Worm (Caenorhabditis elegans) whole organism, L1 larva: ENCODE measurements around the gene srw-137.
"Not testable (repeated sequence)": the region's sequence is repeated elsewhere in the genome, so short reads cannot be mapped to it uniquely, and the experiment has no call there.

Experiments
- F16B12.6 ChIP-seq: fragments of 150-350 bp; optimal IDR thresholded peaks from 2 replicates; lab custom pipeline; 2014; ENCODE audit warnings: missing biosample characterization, missing genetic modification characterization
- alr-1 ChIP-seq: fragments of 200-800 bp; sonication (Bioruptor generic); optimal IDR thresholded peaks from 2 replicates; lab custom pipeline; 2018; ENCODE audit warnings: borderline replicate concordance, mild to moderate bottlenecking, missing genetic modification characterization, missing compliant biosample characterization
- aly-2 ChIP-seq: fragments of 150-350 bp; optimal IDR thresholded peaks from 2 replicates; lab custom pipeline; 2014; ENCODE audit warnings: missing biosample characterization, missing genetic modification characterization
- blmp-1 ChIP-seq: fragments of 150-350 bp; optimal IDR thresholded peaks from 2 replicates; lab custom pipeline; 2014; ENCODE audit warnings: missing biosample characterization, missing genetic modification characterization
- ceh-8 ChIP-seq: fragments of 200-800 bp; sonication (Bioruptor generic); optimal IDR thresholded peaks from 2 replicates; lab custom pipeline; 2018; ENCODE audit warnings: mild to moderate bottlenecking, missing genetic modification characterization, moderate library complexity, missing compliant biosample characterization
- ces-1 ChIP-seq: fragments of 150-350 bp; optimal IDR thresholded peaks from 2 replicates; lab custom pipeline; 2014; ENCODE audit warnings: missing biosample characterization, missing genetic modification reagents, missing genetic modification characterization
- dpl-1 ChIP-seq, 3 experiments: fragments of 150-350 bp in 2 of 3; sonication (generic microtip) in 1 of 3; optimal IDR thresholded peaks; 2 replicates each; lab custom pipeline; 2014 to 2017; ENCODE audit warnings: missing biosample characterization in 3 of 3, missing genetic modification characterization in 3 of 3, missing genetic modification reagents in 3 of 3
- dsc-1 ChIP-seq: sonication (generic microtip); optimal IDR thresholded peaks from 2 replicates; lab custom pipeline; 2016; ENCODE audit warnings: mild to moderate bottlenecking, missing genetic modification characterization, missing compliant biosample characterization
- egl-27 ChIP-seq, 2 experiments: fragments of 150-350 bp in 1 of 2; sonication (generic microtip); optimal IDR thresholded peaks; 3 replicates each; lab custom pipeline; 2017 to 2018; ENCODE audit warnings: missing biosample characterization in 2 of 2, missing genetic modification characterization in 2 of 2, missing genetic modification reagents in 2 of 2
- elt-2 ChIP-seq: sonication (generic microtip); optimal IDR thresholded peaks from 2 replicates; lab custom pipeline; 2016; ENCODE audit warnings: missing genetic modification characterization, mild to moderate bottlenecking, inconsistent platforms, missing compliant biosample characterization, missing genetic modification reagents
- fkh-8 ChIP-seq: sonication (generic microtip); optimal IDR thresholded peaks from 2 replicates; lab custom pipeline; 2016; ENCODE audit warnings: mild to moderate bottlenecking, missing genetic modification characterization, missing compliant biosample characterization
- fos-1 ChIP-seq: fragments of 150-350 bp; optimal IDR thresholded peaks from 2 replicates; lab custom pipeline; 2014; ENCODE audit warnings: missing biosample characterization, missing genetic modification characterization
- irx-1 ChIP-seq: sonication (generic microtip); optimal IDR thresholded peaks from 2 replicates; lab custom pipeline; 2016; ENCODE audit warnings: missing genetic modification characterization, missing compliant biosample characterization
- lin-14 ChIP-seq: fragments of 200-800 bp; sonication (Bioruptor generic); optimal IDR thresholded peaks from 2 replicates; lab custom pipeline; 2018; ENCODE audit warnings: mild to moderate bottlenecking, missing genetic modification characterization, moderate library complexity, missing compliant biosample characterization
- lin-15B ChIP-seq: fragments of 150-350 bp; sonication (generic microtip); optimal IDR thresholded peaks from 3 replicates; lab custom pipeline; 2014; ENCODE audit warnings: missing biosample characterization, missing genetic modification characterization
- lin-35 ChIP-seq, 2 experiments: fragments of 150-350 bp; optimal IDR thresholded peaks; 2 replicates each; lab custom pipeline; 2014; ENCODE audit warnings: missing biosample characterization in 2 of 2, missing genetic modification characterization in 2 of 2, missing genetic modification reagents in 2 of 2
- lin-39 ChIP-seq: fragments of 150-350 bp; optimal IDR thresholded peaks from 2 replicates; lab custom pipeline; 2014; ENCODE audit warnings: missing biosample characterization, missing genetic modification reagents, missing genetic modification characterization
- mab-9 ChIP-seq: fragments of 200-800 bp; sonication (Bioruptor generic); IDR thresholded peaks from 2 replicates; pipeline ENCODE4 v1.3.6; 2022; ENCODE audit warnings: missing genetic modification reagents, missing genetic modification characterization, missing compliant biosample characterization
- mef-2 ChIP-seq: fragments of 150-350 bp; optimal IDR thresholded peaks from 2 replicates; lab custom pipeline; 2014; ENCODE audit warnings: missing biosample characterization, missing genetic modification characterization
- mep-1 ChIP-seq: fragments of 150-350 bp; optimal IDR thresholded peaks from 2 replicates; lab custom pipeline; 2014; ENCODE audit warnings: missing biosample characterization, missing genetic modification characterization
- nhr-28 ChIP-seq: fragments of 150-350 bp; optimal IDR thresholded peaks from 2 replicates; lab custom pipeline; 2014; ENCODE audit warnings: missing biosample characterization, missing genetic modification characterization
- nhr-76 ChIP-seq: sonication (generic microtip); optimal IDR thresholded peaks from 2 replicates; lab custom pipeline; 2017; ENCODE audit warnings: missing biosample characterization, missing genetic modification characterization
- nhr-77 ChIP-seq: fragments of 150-350 bp; optimal IDR thresholded peaks from 2 replicates; lab custom pipeline; 2014; ENCODE audit warnings: missing biosample characterization, missing genetic modification characterization
- nhr-84 ChIP-seq: sonication (generic microtip); optimal IDR thresholded peaks from 2 replicates; lab custom pipeline; 2017; ENCODE audit warnings: missing biosample characterization, missing genetic modification characterization
- pax-3 ChIP-seq: fragments of 200-800 bp; sonication (Bioruptor generic); optimal IDR thresholded peaks from 2 replicates; lab custom pipeline; 2018; ENCODE audit warnings: mild to moderate bottlenecking, missing genetic modification characterization, moderate library complexity, missing compliant biosample characterization
- snpc-4 ChIP-seq: fragments of 150-350 bp; optimal IDR thresholded peaks from 2 replicates; lab custom pipeline; 2014; ENCODE audit warnings: missing biosample characterization, missing genetic modification characterization
- sox-4 ChIP-seq: sonication (generic microtip); optimal IDR thresholded peaks from 2 replicates; lab custom pipeline; 2016; ENCODE audit warnings: missing genetic modification characterization, missing compliant biosample characterization
- sptf-1 ChIP-seq: fragments of 150-350 bp; optimal IDR thresholded peaks from 2 replicates; lab custom pipeline; 2014; ENCODE audit warnings: missing biosample characterization, missing genetic modification characterization
- swsn-7 ChIP-seq: sonication (generic microtip); optimal IDR thresholded peaks from 2 replicates; lab custom pipeline; 2016; ENCODE audit warnings: missing genetic modification characterization, missing compliant biosample characterization
- unc-130 ChIP-seq: fragments of 150-350 bp; optimal IDR thresholded peaks from 2 replicates; lab custom pipeline; 2017; ENCODE audit warnings: missing biosample characterization, missing genetic modification characterization, inconsistent platforms
- xbp-1 ChIP-seq: sonication (generic microtip); optimal IDR thresholded peaks from 2 replicates; lab custom pipeline; 2016; ENCODE audit warnings: missing genetic modification characterization, missing compliant biosample characterization
- zip-4 ChIP-seq: fragments of 200-800 bp; sonication (Bioruptor generic); optimal IDR thresholded peaks from 2 replicates; lab custom pipeline; 2018; ENCODE audit warnings: mild to moderate bottlenecking, missing genetic modification characterization, moderate library complexity, missing compliant biosample characterization
- ztf-4 ChIP-seq: fragments of 150-350 bp; optimal IDR thresholded peaks from 2 replicates; lab custom pipeline; 2014; ENCODE audit warnings: missing biosample characterization, missing genetic modification characterization

srw-137 gene

DNA sequence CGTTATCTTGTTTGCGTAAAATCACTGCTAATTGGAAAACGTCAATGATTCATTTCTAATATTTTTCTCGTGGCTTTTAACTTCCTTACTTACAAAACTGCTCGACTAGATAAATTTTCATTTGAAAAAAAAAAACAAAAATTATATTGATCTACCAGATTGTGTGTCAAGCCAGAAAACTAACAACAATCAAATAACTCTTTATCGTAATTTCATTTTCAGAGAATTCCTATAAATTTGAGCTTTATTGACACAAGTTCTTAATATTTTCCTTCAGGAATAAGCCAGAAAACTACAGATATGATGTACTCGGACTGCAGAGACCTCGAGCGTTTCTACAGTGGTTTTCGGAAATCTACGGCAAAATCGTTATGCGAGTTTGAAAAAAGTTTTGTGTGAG lies 32.5 kb upstream of the srw-137 start, which contains the start of gene srw-124:
Gene srw-124, plus strand, starts transcription at position 301 of the 400 bp plus-strand sequence.
- TF ChIP-seq ces-1 (GFP tag; lab: Kevin White, UChicago) (no peak), lin-14 (GFP tag; lab: Kevin White, UChicago) (no peak), alr-1 (no peak), nhr-84 (tag; lab: Kevin White, UChicago) (no peak), blmp-1 (tag; lab: Kevin White, UChicago) (no peak)

DNA sequence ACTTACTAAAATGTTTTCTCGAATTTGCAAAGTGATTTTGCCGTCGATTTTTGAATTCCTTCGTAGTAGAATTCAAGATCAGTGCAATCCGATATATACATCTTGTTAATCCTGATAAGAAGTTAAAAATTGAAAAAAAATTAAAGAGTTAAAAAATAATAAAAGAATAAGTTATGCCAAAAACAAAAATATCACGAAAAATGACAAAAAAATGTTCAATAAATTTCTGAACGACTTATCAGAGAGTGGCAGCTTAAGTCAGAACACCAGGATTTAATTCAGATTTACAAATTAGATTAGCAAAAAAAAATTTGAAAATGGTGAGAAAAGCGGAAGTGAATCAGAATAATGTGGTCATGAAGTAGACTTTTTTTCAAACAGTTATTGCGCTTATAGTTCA lies 31.5 kb upstream of the srw-137 start, which contains the start of gene srw-123:
Gene srw-123, minus strand, starts transcription at position 101 of the 400 bp plus-strand sequence.
- TF ChIP-seq mef-2 (tag; lab: Kevin White, UChicago); lin-35 (GFP tag; optimal IDR thresholded peaks at IDR 0.05; lab: Kevin White, UChicago); sox-4 (tag; lab: Kevin White, UChicago): not testable (repeated sequence)

DNA sequence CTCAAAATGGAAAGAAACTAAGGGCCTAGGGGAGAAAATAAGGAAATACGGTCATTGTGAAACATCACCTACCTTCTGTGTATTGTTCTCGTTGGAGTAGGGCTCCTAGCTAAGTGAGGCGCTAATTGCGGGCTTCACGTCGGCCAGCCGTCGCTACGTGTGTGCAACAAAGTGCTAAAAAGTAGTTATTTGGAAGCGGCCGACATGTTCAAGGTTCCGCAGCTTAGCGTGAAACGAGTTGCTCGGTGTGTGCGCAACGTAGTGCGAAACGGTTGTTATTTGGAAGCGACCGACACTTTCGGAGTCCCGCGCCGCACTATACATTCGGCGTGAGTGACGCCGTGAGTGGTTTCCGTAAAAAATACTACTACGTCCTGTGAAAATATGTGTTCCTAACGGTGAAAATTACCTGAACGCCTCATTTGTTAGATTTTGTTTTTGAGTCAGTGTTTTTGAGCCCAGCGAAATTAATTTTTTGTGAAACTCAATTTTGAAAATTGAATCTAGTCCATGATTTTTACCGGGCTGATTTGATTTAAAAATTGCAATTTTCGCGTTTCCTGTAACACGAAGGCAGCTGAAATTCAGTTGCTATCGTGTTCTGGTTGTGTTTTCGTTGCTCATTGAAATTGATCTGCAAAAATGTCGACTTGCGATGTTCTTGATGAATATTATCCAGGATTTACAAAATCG lies 27.7 kb upstream of the srw-137 start, which contains the start of gene srw-129:
Gene srw-129, plus strand, starts transcription at position 643 of the 693 bp plus-strand sequence.
- TF ChIP-seq fos-1 (tag; lab: Kevin White, UChicago), result no peak
- no peak for TF ChIP-seq ceh-8 (GFP tag; lab: Kevin White, UChicago)

DNA sequence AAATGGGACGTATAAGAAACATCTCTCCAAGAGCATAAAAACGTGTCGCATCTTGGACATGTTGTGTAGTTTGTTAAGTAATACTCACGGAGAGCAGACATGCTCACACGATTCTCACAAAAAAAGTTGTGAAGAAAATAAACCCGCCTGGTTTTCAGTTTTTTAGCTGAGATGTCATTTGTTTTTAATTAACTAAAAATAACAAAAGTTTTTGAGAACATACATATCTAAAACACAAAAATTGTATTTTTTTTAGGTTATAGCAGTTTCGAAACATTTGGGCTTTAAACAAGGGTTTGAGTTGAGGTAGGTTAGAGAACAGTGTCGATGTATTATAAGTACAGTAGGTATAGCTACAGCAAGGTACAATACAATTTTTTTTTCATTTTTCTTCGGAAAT lies 21.0 kb upstream of the srw-137 start, which contains the start of gene srh-88:
Gene srh-88, minus strand, starts transcription at position 101 of the 400 bp plus-strand sequence.
- TF ChIP-seq ceh-8 (GFP tag; lab: Kevin White, UChicago) (no peak), dpl-1 (GFP tag; optimal IDR thresholded peaks at IDR 0.05; lab: Kevin White, UChicago) (no peak), xbp-1 (no peak), fkh-8 (tag; lab: Kevin White, UChicago) (no peak), sptf-1 (tag; lab: Kevin White, UChicago) (no peak), elt-2 (no peak)
- TF ChIP-seq, all 84 proteins: peak for 0

DNA sequence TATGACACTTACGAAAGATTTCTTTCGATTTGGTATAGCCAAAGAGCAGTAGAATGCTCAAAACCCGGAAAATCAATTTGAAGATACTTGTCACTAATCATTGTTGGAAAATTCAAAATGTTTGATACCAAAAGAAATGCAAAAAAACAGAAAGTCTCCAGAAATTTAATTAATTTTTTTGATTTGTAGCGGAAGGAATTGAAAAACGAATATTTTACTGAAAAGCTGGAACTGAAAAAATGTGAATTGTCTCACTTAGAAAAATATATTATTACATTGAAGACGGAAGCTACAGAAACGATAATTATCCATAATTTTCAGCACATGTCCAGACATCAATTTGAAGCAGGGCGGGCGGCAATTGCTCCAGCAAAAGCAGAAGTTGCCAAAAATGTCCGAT lies 19.2 kb upstream of the srw-137 start, which contains the start of gene srw-138:
Gene srw-138, minus strand, starts transcription at position 101 of the 400 bp plus-strand sequence.
- no peak for TF ChIP-seq unc-130 (tag; lab: Kevin White, UChicago)
- no peak for TF ChIP-seq mep-1 (tag; lab: Kevin White, UChicago)
- no peak for TF ChIP-seq mab-9 (GFP tag; lab: Robert Waterston, UW)
- no peak for TF ChIP-seq lin-39
- TF ChIP-seq snpc-4, result no peak
- no peak for TF ChIP-seq ceh-8 (GFP tag; lab: Kevin White, UChicago)
- no peak for TF ChIP-seq nhr-77 (tag; lab: Kevin White, UChicago)
- TF ChIP-seq dsc-1 (tag; lab: Kevin White, UChicago), result no peak
- TF ChIP-seq F16B12.6 (tag; lab: Kevin White, UChicago), result no peak
- TF ChIP-seq nhr-76, result no peak
- no peak for TF ChIP-seq zip-4
- no peak for TF ChIP-seq lin-15B (tag; lab: Kevin White, UChicago)
- no peak for TF ChIP-seq egl-27 (tag; optimal IDR thresholded peaks at IDR 0.05; lab: Kevin White, UChicago)
- TF ChIP-seq nhr-28 (tag; lab: Kevin White, UChicago), result no peak
- TF ChIP-seq nhr-84 (tag; lab: Kevin White, UChicago), result no peak
- TF ChIP-seq irx-1 (tag; lab: Kevin White, UChicago), result no peak
- TF ChIP-seq ztf-4, result no peak
- TF ChIP-seq pax-3 (tag; lab: Kevin White, UChicago), result no peak
- no peak for TF ChIP-seq aly-2 (tag; lab: Kevin White, UChicago)
- TF ChIP-seq swsn-7 (tag; lab: Kevin White, UChicago), result no peak
